Worm (Caenorhabditis elegans) whole organism, L1 larva: ENCODE data around the gene F10E9.7.

ENCODE experiments used
- ceh-88 ChIP-seq: fragments of 200-800 bp; sonication (Bioruptor generic); IDR thresholded peaks from 2 replicates; pipeline ENCODE4 v1.3.6; 2022; ENCODE audit warnings: missing genetic modification characterization, missing compliant biosample characterization
- efl-3 ChIP-seq: fragments of 200-800 bp; sonication (Bioruptor generic); optimal IDR thresholded peaks from 2 replicates; lab custom pipeline; 2018; ENCODE audit warnings: mild to moderate bottlenecking, missing genetic modification characterization, missing compliant biosample characterization
- elt-2 ChIP-seq: sonication (generic microtip); optimal IDR thresholded peaks from 2 replicates; lab custom pipeline; 2016; ENCODE audit warnings: missing genetic modification characterization, mild to moderate bottlenecking, inconsistent platforms, missing compliant biosample characterization, missing genetic modification reagents
- lin-13 ChIP-seq: fragments of 150-350 bp; optimal IDR thresholded peaks from 2 replicates; lab custom pipeline; 2014; ENCODE audit warnings: missing biosample characterization, missing genetic modification reagents, missing genetic modification characterization
- lin-35 ChIP-seq, 2 experiments: fragments of 150-350 bp; optimal IDR thresholded peaks; 2 replicates each; lab custom pipeline; 2014; ENCODE audit warnings: missing biosample characterization in 2 of 2, missing genetic modification characterization in 2 of 2, missing genetic modification reagents in 2 of 2
- nhr-11 ChIP-seq: fragments of 150-350 bp; optimal IDR thresholded peaks from 2 replicates; lab custom pipeline; 2014; ENCODE audit warnings: missing biosample characterization, missing genetic modification characterization
- nhr-237 ChIP-seq: fragments of 150-350 bp; optimal IDR thresholded peaks from 2 replicates; lab custom pipeline; 2014; ENCODE audit warnings: missing biosample characterization, missing genetic modification characterization
- nhr-77 ChIP-seq: fragments of 150-350 bp; optimal IDR thresholded peaks from 2 replicates; lab custom pipeline; 2014; ENCODE audit warnings: missing biosample characterization, missing genetic modification characterization
- pqm-1 ChIP-seq: sonication (generic microtip); optimal IDR thresholded peaks from 3 replicates; lab custom pipeline; 2017; ENCODE audit warnings: missing biosample characterization, missing genetic modification characterization
- rnt-1 ChIP-seq: sonication (generic microtip); optimal IDR thresholded peaks from 2 replicates; lab custom pipeline; 2016; ENCODE audit warnings: mild to moderate bottlenecking, missing genetic modification characterization, moderate library complexity, missing compliant biosample characterization

ce11 chrIII:8308238-8308637 is 997 bp upstream of the F10E9.7 start, which contains the start of gene F10E9.4:
- no peak for TF ChIP-seq pqm-1 (tag; lab: Kevin White, UChicago)
- no peak for TF ChIP-seq nhr-77 (tag; lab: Kevin White, UChicago)
- no peak for TF ChIP-seq elt-2 (tag; lab: Kevin White, UChicago)
- TF ChIP-seq efl-3 (GFP tag; lab: Kevin White, UChicago) = no peak
- TF ChIP-seq nhr-237 = no peak
- no peak for TF ChIP-seq lin-13 (GFP tag; lab: Kevin White, UChicago)
- TF ChIP-seq ceh-88 = no peak
- no peak for TF ChIP-seq nhr-11
- TF ChIP-seq lin-35 (GFP tag; optimal IDR thresholded peaks at IDR 0.05; lab: Kevin White, UChicago) = no peak
- no peak for TF ChIP-seq rnt-1
